Fruit fly (Drosophila melanogaster) whole organism, embryonic: ENCODE data around the gene AP-1mu.
A peak's percentile ranks its signal among the peaks of the same experiment; 100 is the strongest.

Source experiments
- Aef1 ChIP-seq: fragments of 200-800 bp; sonication (Bioruptor generic); IDR thresholded peaks from 3 replicates; pipeline ENCODE4 v1.3.6; 2022; ENCODE audit warnings: missing biosample characterization, missing genetic modification characterization
- CG10462 ChIP-seq: fragments of 200-800 bp; sonication (Bioruptor generic); optimal IDR thresholded peaks from 2 replicates; lab custom pipeline; 2016; ENCODE audit warnings: missing biosample characterization, missing genetic modification characterization
- CG11696 ChIP-seq: fragments of 200-800 bp; sonication (Bioruptor generic); IDR thresholded peaks from 2 replicates; pipeline ENCODE4 v1.3.6; 2022; ENCODE audit warnings: missing biosample characterization, missing genetic modification characterization
- CG12299 ChIP-seq: fragments of 200-800 bp; sonication (Bioruptor generic); optimal IDR thresholded peaks from 2 replicates; lab custom pipeline; 2018; ENCODE audit warnings: missing biosample characterization, mild to moderate bottlenecking, missing genetic modification characterization
- CG12391 ChIP-seq: fragments of 200-800 bp; sonication (Bioruptor generic); optimal IDR thresholded peaks from 3 replicates; lab custom pipeline; 2018; ENCODE audit warnings: missing biosample characterization, mild to moderate bottlenecking, missing genetic modification characterization, moderate library complexity
- CG13424 ChIP-seq: fragments of 200-800 bp; sonication (Bioruptor generic); optimal IDR thresholded peaks from 2 replicates; lab custom pipeline; 2019; ENCODE audit warnings: missing biosample characterization, mild to moderate bottlenecking, missing genetic modification characterization, moderate library complexity
- CG14050 ChIP-seq: fragments of 200-800 bp; sonication (Bioruptor generic); IDR thresholded peaks from 3 replicates; pipeline ENCODE4 v1.3.6; 2022; ENCODE audit warnings: missing biosample characterization, missing genetic modification characterization
- CG14667 ChIP-seq: fragments of 200-800 bp; sonication (Bioruptor generic); IDR thresholded peaks from 2 replicates; pipeline ENCODE4 v1.3.6; 2022; ENCODE audit warnings: missing biosample characterization, missing genetic modification characterization
- CG15696 ChIP-seq: fragments of 200-800 bp; sonication (Bioruptor generic); optimal IDR thresholded peaks from 2 replicates; lab custom pipeline; 2019; ENCODE audit warnings: missing biosample characterization, mild to moderate bottlenecking, missing genetic modification characterization, moderate library complexity
- CG1647 ChIP-seq: fragments of 200-800 bp; sonication (Bioruptor generic); optimal IDR thresholded peaks from 3 replicates; lab custom pipeline; 2016; ENCODE audit warnings: missing biosample characterization, missing genetic modification characterization
- CG17359 ChIP-seq: fragments of 200-800 bp; sonication (Bioruptor generic); optimal IDR thresholded peaks from 3 replicates; lab custom pipeline; 2018; ENCODE audit warnings: missing biosample characterization, mild to moderate bottlenecking, missing genetic modification characterization, moderate library complexity
- CG17829 ChIP-seq: fragments of 200-800 bp; optimal IDR thresholded peaks from 2 replicates; lab custom pipeline; 2019; ENCODE audit warnings: missing biosample characterization, mild to moderate bottlenecking, missing genetic modification characterization, moderate library complexity
- CG17912 ChIP-seq: fragments of 200-800 bp; sonication (Bioruptor generic); optimal IDR thresholded peaks from 2 replicates; lab custom pipeline; 2018; ENCODE audit warnings: missing biosample characterization, mild to moderate bottlenecking, missing genetic modification characterization
- CG1792 ChIP-seq: fragments of 200-800 bp; sonication (Bioruptor generic); optimal IDR thresholded peaks from 2 replicates; lab custom pipeline; 2016; ENCODE audit warnings: missing biosample characterization, missing genetic modification characterization
- CG2120 ChIP-seq: fragments of 200-800 bp; sonication (Bioruptor generic); optimal IDR thresholded peaks from 3 replicates; lab custom pipeline; 2016; ENCODE audit warnings: missing biosample characterization, missing genetic modification characterization
- CG3407 ChIP-seq: fragments of 200-800 bp; sonication (Bioruptor generic); optimal IDR thresholded peaks from 2 replicates; lab custom pipeline; 2018; ENCODE audit warnings: missing biosample characterization, mild to moderate bottlenecking, missing genetic modification characterization
- CG3847 ChIP-seq: fragments of 200-800 bp; sonication (Bioruptor generic); IDR thresholded peaks from 2 replicates; pipeline ENCODE4 v1.3.6; 2022; ENCODE audit warnings: missing biosample characterization, missing genetic modification characterization
- CG4282 ChIP-seq: fragments of 200-800 bp; sonication (Bioruptor generic); optimal IDR thresholded peaks from 2 replicates; lab custom pipeline; 2016; ENCODE audit warnings: missing biosample characterization, missing genetic modification characterization
- CG6254 ChIP-seq: fragments of 200-800 bp; sonication (Bioruptor generic); optimal IDR thresholded peaks from 3 replicates; lab custom pipeline; 2017; ENCODE audit warnings: mild to moderate bottlenecking, missing biosample characterization, missing genetic modification reagents, missing genetic modification characterization
- CG6683 ChIP-seq: fragments of 200-800 bp; sonication (Bioruptor generic); optimal IDR thresholded peaks from 2 replicates; lab custom pipeline; 2017; ENCODE audit warnings: missing biosample characterization, mild to moderate bottlenecking, missing genetic modification characterization, missing genetic modification reagents
- CG9817 ChIP-seq: fragments of 200-800 bp; sonication (Bioruptor generic); optimal IDR thresholded peaks from 2 replicates; lab custom pipeline; 2018; ENCODE audit warnings: missing biosample characterization, mild to moderate bottlenecking, missing genetic modification characterization, moderate library complexity
- CkIIα-i1 ChIP-seq: fragments of 200-800 bp; sonication (Bioruptor generic); IDR thresholded peaks from 2 replicates; pipeline ENCODE4 v1.3.6; 2022; ENCODE audit warnings: missing biosample characterization, missing genetic modification characterization
- CoRest ChIP-seq: fragments of 200-800 bp; sonication (Bioruptor generic); optimal IDR thresholded peaks from 3 replicates; lab custom pipeline; 2018; ENCODE audit warnings: missing biosample characterization, mild to moderate bottlenecking, missing genetic modification characterization, moderate library complexity
- E2f2 ChIP-seq: fragments of 200-800 bp; sonication (Bioruptor generic); IDR thresholded peaks from 2 replicates; pipeline ENCODE4 v1.3.6; 2022; ENCODE audit warnings: missing biosample characterization, missing genetic modification characterization
- Ets65A ChIP-seq: fragments of 200-800 bp; sonication (Bioruptor generic); peaks from one replicate; lab custom pipeline; 2016; ENCODE audit warnings: missing biosample characterization, missing genetic modification characterization
- Fer3 ChIP-seq: fragments of 200-800 bp; sonication (Bioruptor generic); optimal IDR thresholded peaks from 2 replicates; lab custom pipeline; 2018; ENCODE audit warnings: missing biosample characterization, mild to moderate bottlenecking, missing genetic modification characterization, moderate library complexity
- GATAe ChIP-seq: fragments of 200-800 bp; sonication (Bioruptor generic); conservative IDR thresholded peaks from 2 replicates; pipeline ENCODE4 v1.3.6; 2022; ENCODE audit warnings: missing biosample characterization, missing genetic modification characterization
- H2.0 ChIP-seq: fragments of 200-800 bp; sonication (Bioruptor generic); IDR thresholded peaks from 2 replicates; pipeline ENCODE4 v1.3.6; 2022; ENCODE audit warnings: missing biosample characterization, missing genetic modification characterization
- HLH3B ChIP-seq: fragments of 200-800 bp; sonication (Bioruptor generic); IDR thresholded peaks from 2 replicates; pipeline ENCODE4 v1.3.6; 2022; ENCODE audit warnings: missing biosample characterization, missing genetic modification characterization
- MBD-R2 ChIP-seq: fragments of 200-800 bp; sonication (Bioruptor generic); IDR thresholded peaks from 2 replicates; pipeline ENCODE4 v1.3.6; 2022; ENCODE audit warnings: missing biosample characterization, missing genetic modification characterization
- NC2α ChIP-seq: fragments of 200-800 bp; sonication (Bioruptor generic); optimal IDR thresholded peaks from 2 replicates; lab custom pipeline; 2016; ENCODE audit warnings: missing biosample characterization, missing genetic modification characterization
- Rfx ChIP-seq: fragments of 200-800 bp; sonication (Bioruptor generic); IDR thresholded peaks from 2 replicates; pipeline ENCODE4 v1.3.6; 2022; ENCODE audit warnings: missing biosample characterization, missing genetic modification characterization
- Xbp1 ChIP-seq: fragments of 200-800 bp; sonication (Bioruptor generic); optimal IDR thresholded peaks from 3 replicates; lab custom pipeline; 2016; ENCODE audit warnings: missing biosample characterization, mild to moderate bottlenecking, missing genetic modification characterization
- ap ChIP-seq: fragments of 200-800 bp; sonication (Bioruptor generic); IDR thresholded peaks from 2 replicates; pipeline ENCODE4 v1.3.6; 2022; ENCODE audit warnings: missing biosample characterization, missing genetic modification characterization
- cwo ChIP-seq: fragments of 200-800 bp; sonication (Bioruptor generic); optimal IDR thresholded peaks from 3 replicates; lab custom pipeline; 2017; ENCODE audit warnings: missing biosample characterization, missing genetic modification characterization, mild to moderate bottlenecking, moderate library complexity, missing genetic modification reagents
- esg ChIP-seq: fragments of 200-800 bp; sonication (Bioruptor generic); conservative IDR thresholded peaks from 2 replicates; pipeline ENCODE4 v1.3.6; 2022; ENCODE audit warnings: missing biosample characterization, missing genetic modification characterization
- eve ChIP-seq, 2 experiments: fragments of >200 bp; optimal IDR thresholded peaks; 2 replicates each; lab custom pipeline; 2017; ENCODE audit warnings: missing biosample characterization in 2 of 2, missing genetic modification characterization in 2 of 2
- fd64A ChIP-seq: fragments of 200-800 bp; sonication (Bioruptor generic); optimal IDR thresholded peaks from 3 replicates; lab custom pipeline; 2018; ENCODE audit warnings: missing biosample characterization, mild to moderate bottlenecking, missing genetic modification characterization
- grn ChIP-seq: fragments of 200-800 bp; sonication (Bioruptor generic); optimal IDR thresholded peaks from 3 replicates; lab custom pipeline; 2017; ENCODE audit warnings: missing biosample characterization, missing genetic modification characterization
- her ChIP-seq: fragments of 200-800 bp; sonication (Bioruptor generic); optimal IDR thresholded peaks from 2 replicates; lab custom pipeline; 2016; ENCODE audit warnings: missing biosample characterization, missing genetic modification characterization
- kay ChIP-seq: fragments of 200-800 bp; sonication (Bioruptor generic); optimal IDR thresholded peaks from 2 replicates; lab custom pipeline; 2016; ENCODE audit warnings: missing biosample characterization, missing genetic modification characterization
- lab ChIP-seq: fragments of 200-800 bp; sonication (Bioruptor generic); optimal IDR thresholded peaks from 3 replicates; lab custom pipeline; 2017; ENCODE audit warnings: missing biosample characterization, missing genetic modification characterization, mild to moderate bottlenecking, moderate library complexity, missing genetic modification reagents
- lmd ChIP-seq: fragments of 200-800 bp; sonication (Bioruptor generic); IDR thresholded peaks from 2 replicates; pipeline ENCODE4 v1.3.6; 2022; ENCODE audit warnings: missing biosample characterization, missing genetic modification characterization
- phol ChIP-seq: fragments of 200-800 bp; sonication (Bioruptor generic); optimal IDR thresholded peaks from 3 replicates; lab custom pipeline; 2018; ENCODE audit warnings: missing biosample characterization, mild to moderate bottlenecking, missing genetic modification characterization, moderate library complexity
- tin ChIP-seq: fragments of 200-800 bp; sonication (Bioruptor generic); optimal IDR thresholded peaks from 3 replicates; lab custom pipeline; 2016; ENCODE audit warnings: missing biosample characterization, missing genetic modification characterization
- trem ChIP-seq: fragments of 200-800 bp; optimal IDR thresholded peaks from 3 replicates; lab custom pipeline; 2019; ENCODE audit warnings: missing biosample characterization, mild to moderate bottlenecking, missing genetic modification characterization, moderate library complexity
- ttk ChIP-seq: fragments of 200-800 bp; sonication (Bioruptor generic); IDR thresholded peaks from 2 replicates; pipeline ENCODE4 v2.1.2; 2022; ENCODE audit warnings: missing biosample characterization, missing genetic modification characterization
- tup ChIP-seq: fragments of 200-800 bp; sonication (Bioruptor generic); optimal IDR thresholded peaks from 2 replicates; lab custom pipeline; 2016; ENCODE audit warnings: missing biosample characterization, mild to moderate bottlenecking, missing genetic modification characterization, moderate library complexity
- vfl ChIP-seq: fragments of 200-800 bp; sonication (Bioruptor generic); optimal IDR thresholded peaks from 2 replicates; lab custom pipeline; 2016; ENCODE audit warnings: missing biosample characterization, missing genetic modification characterization
- vvl ChIP-seq: fragments of 200-800 bp; sonication (Bioruptor generic); IDR thresholded peaks from 2 replicates; pipeline ENCODE4 v1.3.6; 2022; ENCODE audit warnings: missing biosample characterization, missing genetic modification characterization

Gene AP-1mu

dm6 chr3R:9573812-9574587 is 14.7 kb upstream of the AP-1mu start, which contains the start of gene CG9399 (continued):
- TF ChIP-seq vvl (GFP tag; lab: Robert Waterston, UW) (peak; percentile 99), MBD-R2 (GFP tag; lab: Robert Waterston, UW) (peak; percentile 90), CG1792 (peak; percentile 84), NC2α (peak; percentile 81), cwo (GFP tag; lab: Kevin White, UChicago) (peak; percentile 92), lmd (peak; percentile 97), CG2120 (peak; percentile 97), CG12391 (tag; lab: Kevin White, UChicago) (peak; percentile 99), ap (GFP tag; lab: Robert Waterston, UW) (peak; percentile 98), CkIIα-i1 (peak; percentile 81; the same call in 1 of the 2 replicates), CG4282 (GFP tag; lab: Kevin White, UChicago) (peak; percentile 87), tin (GFP tag; lab: Kevin White, UChicago) (peak; percentile 98), CG11696 (GFP tag; lab: Robert Waterston, UW) (peak; percentile 92), CG9817 (tag; lab: Kevin White, UChicago) (peak; percentile 94), vfl (peak; percentile 94), Rfx (GFP tag; lab: Robert Waterston, UW) (peak; percentile 99), Ets65A (peak; percentile 99), CG3847 (GFP tag; lab: Robert Waterston, UW) (peak; percentile 97), H2.0 (GFP tag; lab: Robert Waterston, UW) (peak; percentile 98), CG3407 (GFP tag; lab: Kevin White, UChicago) (peak; percentile 97), GATAe (GFP tag; lab: Robert Waterston, UW) (peak; percentile 90), CG6683 (peak; percentile 86), lab (GFP tag; lab: Kevin White, UChicago) (peak; percentile 97), her (peak; percentile 79), CG14050 (GFP tag; lab: Robert Waterston, UW) (peak; percentile 97), kay (peak; percentile 94), CG15696 (tag; lab: Kevin White, UChicago) (peak; percentile 92), CG17829 (tag; lab: Kevin White, UChicago) (peak; percentile 98), esg (GFP tag; lab: Robert Waterston, UW) (peak; percentile 98), CG14667 (GFP tag; lab: Robert Waterston, UW) (peak; percentile 98), eve (GFP tag; optimal IDR thresholded peaks at IDR 0.05; lab: Kevin White, UChicago) (no peak), CG17912 (GFP tag; lab: Kevin White, UChicago) (peak; percentile 87), phol (peak; percentile 97), CG1647 (GFP tag; lab: Kevin White, UChicago) (peak; percentile 93), fd64A (GFP tag; lab: Kevin White, UChicago) (peak; percentile 84), tup (GFP tag; lab: Kevin White, UChicago) (peak; percentile 96), trem (peak; percentile 93), ttk (GFP tag; lab: Robert Waterston, UW) (peak; percentile 98), CG12299 (tag; lab: Kevin White, UChicago) (peak; percentile 95), E2f2 (peak; percentile 83), Xbp1 (GFP tag; lab: Kevin White, UChicago) (peak; percentile 99), grn (GFP tag; lab: Kevin White, UChicago) (peak; percentile 65), CG6254 (GFP tag; lab: Kevin White, UChicago) (peak; percentile 93), CoRest (peak; percentile 98), HLH3B (GFP tag; lab: Robert Waterston, UW) (peak; percentile 98), Fer3 (peak; percentile 96), CG10462 (GFP tag; lab: Kevin White, UChicago) (peak; percentile 98), Aef1 (GFP tag; lab: Robert Waterston, UW) (peak; percentile 98), CG13424 (tag; lab: Kevin White, UChicago) (peak; percentile 97), CG17359 (tag; lab: Kevin White, UChicago) (peak; percentile 98)
